Fruit fly (Drosophila melanogaster): ENCODE data around the gene Akap200.

The Akap200 gene

DNA sequence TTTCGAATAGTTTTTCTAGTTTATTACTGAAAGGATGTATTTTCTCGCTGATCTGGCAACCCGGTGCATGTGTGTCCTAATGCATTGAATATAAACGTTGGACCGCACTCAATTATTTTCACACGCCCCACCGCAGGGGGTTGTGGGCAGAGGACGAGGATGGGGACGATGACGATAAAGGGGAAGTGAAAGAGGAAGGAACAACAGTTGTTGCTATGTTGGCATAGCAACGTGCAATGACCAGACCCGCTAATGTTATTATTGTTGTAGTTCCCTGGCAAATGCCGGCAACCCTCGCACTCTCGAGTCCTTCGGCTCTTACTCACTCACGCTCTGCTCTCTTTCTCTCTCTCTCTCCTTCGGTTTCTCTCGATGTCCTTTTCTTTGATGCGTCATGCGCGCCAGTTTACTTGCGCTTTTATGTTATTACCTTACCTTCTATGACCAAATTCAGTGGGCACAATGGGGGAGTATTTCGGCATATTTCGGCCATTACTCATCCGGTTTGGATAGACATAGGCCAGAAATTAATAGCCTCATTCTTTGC lies 9.2 kb downstream of the Akap200 start (continued):
- no peak for TF ChIP-seq D19A (tag; optimal IDR thresholded peaks at IDR 0.05)
- peak; percentile 56 for TF ChIP-seq crol (GFP tag; IDR thresholded peaks at IDR 0.05)
- TF ChIP-seq tll (GFP tag; optimal IDR thresholded peaks at IDR 0.05), result no peak
- no peak for TF ChIP-seq CG8290 (GFP tag; optimal IDR thresholded peaks at IDR 0.05)
- no peak for TF ChIP-seq CG8290 (tag; optimal IDR thresholded peaks at IDR 0.05)
- no peak for TF ChIP-seq chm (GFP tag; IDR thresholded peaks at IDR 0.05)
- TF ChIP-seq bab2 (GFP tag; optimal IDR thresholded peaks at IDR 0.05), result no peak
- TF ChIP-seq CG10979 (tag; optimal IDR thresholded peaks at IDR 0.05), result no peak
- no peak for TF ChIP-seq rib (GFP tag; IDR thresholded peaks at IDR 0.05)
- no peak for TF ChIP-seq CG1024 (GFP tag; IDR thresholded peaks at IDR 0.05)
- no peak for TF ChIP-seq PHDP (tag; optimal IDR thresholded peaks at IDR 0.05)
- TF ChIP-seq NFAT (GFP tag; IDR thresholded peaks at IDR 0.05), result 0 out of 2 replicates have a peak, but pooled peaks have one; percentile 3
- TF ChIP-seq Side (GFP tag; optimal IDR thresholded peaks at IDR 0.05), result no peak
- TF ChIP-seq Hmx (GFP tag; optimal IDR thresholded peaks at IDR 0.05), result no peak
- TF ChIP-seq sens (GFP tag), result peak; percentile 44
- TF ChIP-seq Oaz (GFP tag; IDR thresholded peaks at IDR 0.05), result no peak

DNA sequence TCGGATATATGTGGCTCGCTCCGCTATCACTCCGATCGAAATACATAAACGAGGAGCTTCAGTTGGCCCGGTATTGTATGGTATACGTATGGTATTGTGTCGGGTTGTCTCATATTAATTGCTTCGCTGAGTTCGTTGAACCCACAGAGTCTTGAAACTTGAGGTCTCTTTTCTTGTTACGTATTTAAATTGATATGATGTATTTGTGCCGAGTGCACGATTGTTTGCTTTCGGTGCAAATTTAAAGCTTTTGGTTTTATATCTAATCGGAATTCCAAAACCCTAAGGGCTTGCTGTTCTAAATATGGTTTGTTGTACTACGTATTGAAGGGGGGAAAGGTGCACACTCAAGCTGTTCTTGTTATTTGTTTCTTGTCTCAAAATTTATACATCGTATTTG lies 9.7 kb downstream of the Akap200 start:
- no peak for TF ChIP-seq CG11504 (tag; optimal IDR thresholded peaks at IDR 0.05)
- peak in 1 of 2 experiments; percentile 15 for TF ChIP-seq Trl (optimal IDR thresholded peaks at IDR 0.05)
- no peak for TF ChIP-seq Trl (GFP tag; optimal IDR thresholded peaks at IDR 0.05)
- TF ChIP-seq CG31365 (tag; optimal IDR thresholded peaks at IDR 0.05), result no peak
- TF ChIP-seq Myb (GFP tag; optimal IDR thresholded peaks at IDR 0.05), result no peak
- TF ChIP-seq Dll (GFP tag; IDR thresholded peaks at IDR 0.05; ENCODE audit: partially characterized antibody), result no peak
- TF ChIP-seq CG7963 (GFP tag; IDR thresholded peaks at IDR 0.05; ENCODE audit: partially characterized antibody), result no peak
- no peak for TF ChIP-seq Ssrp (tag; optimal IDR thresholded peaks at IDR 0.05)
- TF ChIP-seq CG30020 (tag; optimal IDR thresholded peaks at IDR 0.05), result no peak
- no peak for TF ChIP-seq schlank (tag; optimal IDR thresholded peaks at IDR 0.05)
- no peak for TF ChIP-seq nmo (GFP tag; optimal IDR thresholded peaks at IDR 0.05)
- no peak for TF ChIP-seq sima (GFP tag; optimal IDR thresholded peaks at IDR 0.05)
- peak; percentile 31 for TF ChIP-seq Med (GFP tag)
- TF ChIP-seq sens (GFP tag), result peak; percentile 12
- no peak for TF ChIP-seq kay (GFP tag; optimal IDR thresholded peaks at IDR 0.05)
- no peak for TF ChIP-seq tna (GFP tag; IDR thresholded peaks at IDR 0.05; ENCODE audit: partially characterized antibody)
- no peak for TF ChIP-seq tap (tag; optimal IDR thresholded peaks at IDR 0.05)
- TF ChIP-seq ase (GFP tag; IDR thresholded peaks at IDR 0.05), result no peak
- TF ChIP-seq CG18476 (GFP tag; optimal IDR thresholded peaks at IDR 0.05), result no peak
- TF ChIP-seq CG9817 (tag; optimal IDR thresholded peaks at IDR 0.05), result no peak
- no peak for TF ChIP-seq insv (GFP tag; optimal IDR thresholded peaks at IDR 0.05)
- no peak for TF ChIP-seq repo (GFP tag; optimal IDR thresholded peaks at IDR 0.05)
- no peak for TF ChIP-seq BtbVII (GFP tag; optimal IDR thresholded peaks at IDR 0.05)
- TF ChIP-seq yki (optimal IDR thresholded peaks at IDR 0.05), result no peak
- TF ChIP-seq Atf3 (GFP tag; optimal IDR thresholded peaks at IDR 0.05), result no peak
- TF ChIP-seq CG9932 (GFP tag; IDR thresholded peaks at IDR 0.05), result no peak
- TF ChIP-seq Xbp1 (GFP tag; optimal IDR thresholded peaks at IDR 0.05), result no peak

Measured in whole organism, embryonic.